Worm (Caenorhabditis elegans): ENCODE results near the gene unc-25.

The unc-25 gene

ce11 chrIII:12951362-12952228 lies 9.1 kb downstream of the unc-25 start, which contains the start of gene Y39E4A.1:
TSS of gene Y39E4A.1 (plus strand) at chrIII:12951412.
- TF ChIP-seq ekl-4 (GFP tag; IDR thresholded peaks at IDR 0.05) (no peak), F37B4.10 (GFP tag; IDR thresholded peaks at IDR 0.05) (0 out of 2 replicates have a peak, but pooled peaks have one; percentile 37), cebp-2 (GFP tag; IDR thresholded peaks at IDR 0.05) (0 out of 2 replicates have a peak, but pooled peaks have one; percentile 30), egrh-3 (GFP tag; IDR thresholded peaks at IDR 0.05) (peak; percentile 49; the same call in 1 of the 2 replicates), zfh-2 (GFP tag; conservative IDR thresholded peaks at IDR 0.05) (peak; percentile 83), snpc-4 (GFP tag; optimal IDR thresholded peaks at IDR 0.05) (no peak), snpc-4 (tag; optimal IDR thresholded peaks at IDR 0.05) (no peak)

ce11 chrIII:12952615-12953014 lies 10.2 kb downstream of the unc-25 start:
- no peak for TF ChIP-seq snpc-1.1 (tag; optimal IDR thresholded peaks at IDR 0.05; ENCODE audit: insufficient read depth)
- TF ChIP-seq dpff-1 (tag; optimal IDR thresholded peaks at IDR 0.05), result no peak
- no peak for TF ChIP-seq K12H6.12 (tag; optimal IDR thresholded peaks at IDR 0.05)
- TF ChIP-seq rcor-1 (GFP tag; IDR thresholded peaks at IDR 0.05), result no peak
- no peak for TF ChIP-seq lin-35 (GFP tag; optimal IDR thresholded peaks at IDR 0.05)
- TF ChIP-seq ztf-22 (GFP tag; optimal IDR thresholded peaks at IDR 0.05), result no peak
- TF ChIP-seq F57A8.1 (GFP tag; optimal IDR thresholded peaks at IDR 0.05), result no peak
- TF ChIP-seq ekl-4 (GFP tag; IDR thresholded peaks at IDR 0.05), result no peak
- no peak for TF ChIP-seq fkh-3 (tag; optimal IDR thresholded peaks at IDR 0.05)
- no peak for TF ChIP-seq tbp1 (GFP tag; optimal IDR thresholded peaks at IDR 0.05)
- no peak for TF ChIP-seq lin-26 (GFP tag; IDR thresholded peaks at IDR 0.05)
- no peak for TF ChIP-seq ztf-6 (GFP tag; IDR thresholded peaks at IDR 0.05)
- no peak for TF ChIP-seq ccch-3 (GFP tag; optimal IDR thresholded peaks at IDR 0.05)
- no peak for TF ChIP-seq hlh-12 (tag; optimal IDR thresholded peaks at IDR 0.05)
- TF ChIP-seq snpc-4 (GFP tag; optimal IDR thresholded peaks at IDR 0.05), result no peak
- TF ChIP-seq snpc-4 (tag; optimal IDR thresholded peaks at IDR 0.05), result no peak
- TF ChIP-seq madf-8 (GFP tag; conservative IDR thresholded peaks at IDR 0.05), result no peak
- no peak for TF ChIP-seq ama-1 (optimal IDR thresholded peaks at IDR 0.05)
- TF ChIP-seq ama-1 (GFP tag; optimal IDR thresholded peaks at IDR 0.05), result no peak
- no peak for TF ChIP-seq B0035.1 (tag; optimal IDR thresholded peaks at IDR 0.05)
- TF ChIP-seq ztf-26 (tag; optimal IDR thresholded peaks at IDR 0.05), result no peak

ce11 chrIII:12959286-12959685 lies 16.8 kb downstream of the unc-25 start:
- TF ChIP-seq dox-1 (GFP tag; IDR thresholded peaks at IDR 0.05), result peak; percentile 29; the same call in 1 of the 2 replicates
- no peak for TF ChIP-seq F49E8.2 (tag; optimal IDR thresholded peaks at IDR 0.05; ENCODE audit: insufficient read depth)
- TF ChIP-seq nhr-80 (tag; optimal IDR thresholded peaks at IDR 0.05), result peak; percentile 80
- TF ChIP-seq madf-10 (tag; optimal IDR thresholded peaks at IDR 0.05), result no peak
- no peak for TF ChIP-seq F37B4.10 (GFP tag; IDR thresholded peaks at IDR 0.05)
- no peak for TF ChIP-seq ets-4 (GFP tag; optimal IDR thresholded peaks at IDR 0.05)
- no peak for TF ChIP-seq ztf-26 (tag; optimal IDR thresholded peaks at IDR 0.05)

- TF ChIP-seq cebp-1 (GFP tag; IDR thresholded peaks at IDR 0.05) (no peak), cebp-1 (tag; optimal IDR thresholded peaks at IDR 0.05) (peak; percentile 25), unc-62 (GFP tag; optimal IDR thresholded peaks at IDR 0.05) (peak; percentile 74), Y56A3A.18 (GFP tag; IDR thresholded peaks at IDR 0.05) (no peak), pha-4 (tag; optimal IDR thresholded peaks at IDR 0.05) (peak; percentile 54), xnd-1 (tag; optimal IDR thresholded peaks at IDR 0.05) (no peak), nhr-80 (tag; optimal IDR thresholded peaks at IDR 0.05) (peak; percentile 73), B0261.1 (tag; optimal IDR thresholded peaks at IDR 0.05) (no peak)
These were observed 18.3 kb downstream of the unc-25 start for ce11 chrIII:12960705-12961104.

Data from whole organism, young adult.